Fruit fly (Drosophila melanogaster) whole organism, adult: Measurements from ENCODE around the gene Hr4.

Experiments
- CG11617 ChIP-seq: fragments of 200-800 bp; sonication (Bioruptor generic); optimal IDR thresholded peaks from 2 replicates; lab custom pipeline; 2017; ENCODE audit warnings: mild to moderate bottlenecking, missing biosample characterization, missing genetic modification reagents, missing genetic modification characterization
- CG12768 ChIP-seq: fragments of 200-800 bp; sonication (Bioruptor generic); optimal IDR thresholded peaks from 2 replicates; lab custom pipeline; 2017; ENCODE audit warnings: missing biosample characterization, missing genetic modification characterization, mild to moderate bottlenecking, moderate library complexity, missing genetic modification reagents
- CG14711 ChIP-seq: fragments of 200-800 bp; sonication (Bioruptor generic); optimal IDR thresholded peaks from 2 replicates; lab custom pipeline; 2018; ENCODE audit warnings: missing biosample characterization, mild to moderate bottlenecking, missing genetic modification characterization, moderate library complexity
- CG1620 ChIP-seq: fragments of 200-800 bp; sonication (Bioruptor generic); optimal IDR thresholded peaks from 2 replicates; lab custom pipeline; 2016; ENCODE audit warnings: missing biosample characterization, missing genetic modification characterization
- CG33017 ChIP-seq: fragments of 200-800 bp; sonication (Bioruptor generic); optimal IDR thresholded peaks from 2 replicates; lab custom pipeline; 2018; ENCODE audit warnings: missing biosample characterization, mild to moderate bottlenecking, missing genetic modification characterization, moderate library complexity
- CG5204 ChIP-seq: fragments of 200-800 bp; sonication (Bioruptor generic); optimal IDR thresholded peaks from 2 replicates; lab custom pipeline; 2016; ENCODE audit warnings: missing biosample characterization, missing genetic modification characterization
- CG7045 ChIP-seq: fragments of 200-800 bp; sonication (Bioruptor generic); optimal IDR thresholded peaks from 2 replicates; lab custom pipeline; 2017; ENCODE audit warnings: missing biosample characterization, mild to moderate bottlenecking, missing genetic modification characterization
- CG7101 ChIP-seq: fragments of 200-800 bp; sonication (Bioruptor generic); optimal IDR thresholded peaks from 2 replicates; lab custom pipeline; 2018; ENCODE audit warnings: missing biosample characterization, mild to moderate bottlenecking, missing genetic modification characterization, moderate library complexity
- Clk ChIP-seq: fragments of 200-800 bp; sonication (Bioruptor generic); optimal IDR thresholded peaks from 2 replicates; lab custom pipeline; 2017; ENCODE audit warnings: missing biosample characterization, missing genetic modification characterization
- Crg-1 ChIP-seq: fragments of 200-800 bp; sonication (Bioruptor generic); optimal IDR thresholded peaks from 2 replicates; lab custom pipeline; 2016; ENCODE audit warnings: missing biosample characterization, missing genetic modification characterization
- Hr96 ChIP-seq: fragments of 200-800 bp; sonication (Bioruptor generic); optimal IDR thresholded peaks from 2 replicates; lab custom pipeline; 2016; ENCODE audit warnings: missing biosample characterization, missing genetic modification characterization
- Mnt ChIP-seq: fragments of 200-800 bp; sonication (Bioruptor generic); optimal IDR thresholded peaks from 2 replicates; lab custom pipeline; 2016; ENCODE audit warnings: missing biosample characterization, mild to moderate bottlenecking, missing genetic modification characterization
- bab1 ChIP-seq: fragments of 200-800 bp; sonication (Bioruptor generic); optimal IDR thresholded peaks from 3 replicates; lab custom pipeline; 2019; ENCODE audit warnings: missing biosample characterization, mild to moderate bottlenecking, missing genetic modification characterization, moderate library complexity
- cic ChIP-seq: fragments of 200-800 bp; sonication (Bioruptor generic); optimal IDR thresholded peaks from 2 replicates; lab custom pipeline; 2017; ENCODE audit warnings: missing biosample characterization, mild to moderate bottlenecking, missing genetic modification characterization, moderate library complexity
- cnc ChIP-seq, 2 experiments: fragments of >200 bp; optimal IDR thresholded peaks; 2 replicates each; lab custom pipeline; 2017
- kay ChIP-seq: fragments of 200-800 bp; sonication (Bioruptor generic); peaks from one replicate; lab custom pipeline; 2016; ENCODE audit warnings: missing biosample characterization, missing genetic modification characterization, borderline replicate concordance
- ovo ChIP-seq: fragments of 200-800 bp; sonication (Bioruptor generic); optimal IDR thresholded peaks from 2 replicates; lab custom pipeline; 2016; ENCODE audit warnings: missing biosample characterization, missing genetic modification characterization
- pad ChIP-seq: fragments of 200-800 bp; sonication (Bioruptor generic); optimal IDR thresholded peaks from 3 replicates; lab custom pipeline; 2017; ENCODE audit warnings: missing biosample characterization, missing genetic modification characterization, mild to moderate bottlenecking, moderate library complexity, missing genetic modification reagents
- tj ChIP-seq: fragments of 200-800 bp; sonication (Bioruptor generic); optimal IDR thresholded peaks from 3 replicates; lab custom pipeline; 2017; ENCODE audit warnings: missing biosample characterization, mild to moderate bottlenecking, missing genetic modification characterization, moderate library complexity
- toe ChIP-seq: fragments of 200-800 bp; sonication (Bioruptor generic); optimal IDR thresholded peaks from 2 replicates; lab custom pipeline; 2016; ENCODE audit warnings: missing biosample characterization, missing genetic modification characterization

The Hr4 gene

DNA sequence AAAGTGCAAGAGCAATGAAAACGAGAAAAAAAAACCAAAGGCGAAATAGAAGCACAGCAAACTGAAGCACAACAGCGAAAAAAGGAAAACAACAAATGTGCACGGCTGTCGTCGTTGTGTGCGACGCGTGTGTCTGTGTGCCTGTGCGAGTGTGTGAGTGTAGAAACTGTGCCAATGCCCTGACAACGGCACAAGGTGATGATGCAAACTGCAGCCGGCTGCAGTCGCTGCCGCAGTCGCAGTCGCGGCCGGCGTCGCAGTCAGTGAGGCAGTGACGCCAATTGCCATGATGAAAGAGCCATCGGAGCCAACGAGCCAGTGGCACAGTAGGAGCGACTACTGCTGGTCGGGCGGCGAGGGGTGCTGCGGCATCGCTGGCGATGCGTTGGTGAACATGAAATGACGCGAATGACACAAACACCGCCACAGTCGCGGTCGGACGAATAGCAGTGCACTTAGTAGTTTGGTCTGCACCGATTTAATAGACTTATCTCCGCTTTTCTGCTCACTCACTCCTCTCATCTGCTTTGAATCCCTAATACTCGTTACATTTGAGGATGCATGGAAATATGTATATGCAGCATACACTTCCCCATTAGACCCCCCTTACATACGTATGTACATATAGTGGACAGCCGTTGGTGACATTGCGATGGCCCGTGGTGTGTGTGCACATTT lies 27.0 kb downstream of the Hr4 start:
- TF ChIP-seq toe (GFP tag; lab: Kevin White, UChicago) = no peak
- no peak for TF ChIP-seq Crg-1 (GFP tag; lab: Kevin White, UChicago)
- peak; percentile 15 for TF ChIP-seq bab1
- TF ChIP-seq ovo (GFP tag; lab: Kevin White, UChicago) = no peak
- TF ChIP-seq CG7045 (GFP tag; lab: Kevin White, UChicago) = no peak
- no peak for TF ChIP-seq CG11617
- TF ChIP-seq pad = peak; percentile 2
- no peak for TF ChIP-seq Hr96
- TF ChIP-seq CG7101 (tag; lab: Kevin White, UChicago) = no peak
- peak; percentile 12 for TF ChIP-seq CG5204 (GFP tag; lab: Kevin White, UChicago)
- no peak for TF ChIP-seq cnc (optimal IDR thresholded peaks at IDR 0.05; lab: Kevin White, UChicago)
- no peak for TF ChIP-seq kay (GFP tag; lab: Kevin White, UChicago)
- TF ChIP-seq CG33017 (tag; lab: Kevin White, UChicago) = no peak
- no peak for TF ChIP-seq cic (GFP tag; lab: Kevin White, UChicago)
- TF ChIP-seq Clk (GFP tag; lab: Kevin White, UChicago) = no peak
- TF ChIP-seq CG1620 = no peak
- TF ChIP-seq Mnt (GFP tag; lab: Kevin White, UChicago) = no peak
- TF ChIP-seq CG14711 (tag; lab: Kevin White, UChicago) = no peak
- peak; percentile 33 for TF ChIP-seq tj (GFP tag; lab: Kevin White, UChicago)
- no peak for TF ChIP-seq CG12768 (GFP tag; lab: Kevin White, UChicago)

DNA sequence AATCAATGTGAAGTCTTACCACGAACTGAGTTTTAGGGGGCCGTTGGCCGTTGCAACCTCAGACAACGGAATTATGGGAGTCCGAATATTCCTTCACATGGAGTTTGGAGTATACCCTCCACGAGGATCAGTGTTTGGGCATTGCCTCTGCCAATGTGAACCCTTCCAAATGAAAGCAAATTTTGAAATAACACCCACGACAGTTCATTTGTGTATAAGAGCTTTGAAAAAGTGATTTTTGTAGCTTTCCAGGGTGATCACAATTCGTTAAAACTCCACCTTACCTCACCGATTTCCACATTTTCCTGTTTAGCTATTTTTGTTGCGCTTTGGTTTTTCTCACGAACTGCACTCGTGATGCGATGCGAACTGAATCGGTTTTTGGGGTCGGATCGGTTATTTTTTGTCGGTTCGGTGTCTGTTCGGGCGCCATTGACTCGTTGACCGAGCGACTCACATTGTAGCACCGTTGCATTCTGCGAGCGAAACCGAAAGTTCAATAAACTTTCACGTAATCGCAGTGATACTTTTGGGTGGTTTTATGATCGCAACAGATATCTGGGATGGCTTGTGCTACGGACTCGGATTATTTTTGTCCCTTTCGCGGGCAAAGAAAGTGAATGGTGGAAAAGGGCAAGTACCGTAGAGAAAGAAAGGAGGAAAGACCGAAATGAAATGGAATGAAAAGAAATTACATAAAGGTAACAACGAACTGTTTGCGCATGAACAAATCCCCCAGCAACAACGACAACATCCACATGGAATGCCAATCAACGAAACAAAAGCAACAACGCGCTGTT lies 28.2 kb downstream of the Hr4 start:
- no peak for TF ChIP-seq CG5204 (GFP tag; lab: Kevin White, UChicago)
- TF ChIP-seq bab1 = no peak
- TF ChIP-seq CG7101 (tag; lab: Kevin White, UChicago) = no peak
- no peak for TF ChIP-seq CG14711 (tag; lab: Kevin White, UChicago)
- TF ChIP-seq Clk (GFP tag; lab: Kevin White, UChicago) = no peak
- TF ChIP-seq CG11617 = no peak
- TF ChIP-seq kay (GFP tag; lab: Kevin White, UChicago) = no peak
- TF ChIP-seq CG33017 (tag; lab: Kevin White, UChicago) = no peak
- TF ChIP-seq Crg-1 (GFP tag; lab: Kevin White, UChicago) = no peak
- TF ChIP-seq cic (GFP tag; lab: Kevin White, UChicago) = no peak
- no peak for TF ChIP-seq pad
- no peak for TF ChIP-seq tj (GFP tag; lab: Kevin White, UChicago)

DNA sequence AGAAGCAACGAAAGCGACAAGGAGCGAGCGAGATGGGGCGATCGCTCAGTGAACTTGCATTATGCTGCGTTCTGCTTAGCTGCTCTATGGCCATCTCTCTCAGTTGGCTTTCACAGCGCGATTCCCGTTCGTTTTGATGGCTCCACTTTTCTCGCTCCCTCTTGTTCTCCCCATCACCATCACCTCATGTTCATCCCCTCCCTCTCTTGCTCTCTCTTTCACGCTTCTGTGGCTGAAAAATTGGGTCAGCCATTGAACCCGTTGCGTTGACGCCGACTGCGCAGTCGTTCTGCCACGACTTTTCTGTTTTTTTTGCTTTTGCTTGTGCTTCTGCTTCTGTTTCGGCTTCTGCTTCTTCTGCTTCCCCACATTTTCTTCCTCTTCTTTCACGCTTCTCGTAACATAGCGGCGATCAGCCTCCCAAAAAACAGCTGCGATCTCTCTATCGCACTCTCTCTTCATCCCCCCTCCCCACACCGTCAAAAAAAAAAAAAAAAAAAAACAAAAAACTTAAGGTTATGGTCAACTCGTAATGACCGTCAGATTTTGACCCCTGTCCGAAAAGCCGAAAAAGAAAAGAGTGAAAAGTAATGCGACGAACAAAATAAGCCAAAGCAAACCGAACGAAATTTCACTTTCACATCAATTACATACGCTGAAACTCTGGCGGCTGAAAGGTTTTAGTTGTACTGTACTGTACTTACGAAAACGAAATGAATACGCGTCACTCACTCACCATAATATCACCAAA lies 29.0 kb downstream of the Hr4 start:
- peak; percentile 50 for TF ChIP-seq tj (GFP tag; lab: Kevin White, UChicago)
- no peak for TF ChIP-seq CG12768 (GFP tag; lab: Kevin White, UChicago)

DNA sequence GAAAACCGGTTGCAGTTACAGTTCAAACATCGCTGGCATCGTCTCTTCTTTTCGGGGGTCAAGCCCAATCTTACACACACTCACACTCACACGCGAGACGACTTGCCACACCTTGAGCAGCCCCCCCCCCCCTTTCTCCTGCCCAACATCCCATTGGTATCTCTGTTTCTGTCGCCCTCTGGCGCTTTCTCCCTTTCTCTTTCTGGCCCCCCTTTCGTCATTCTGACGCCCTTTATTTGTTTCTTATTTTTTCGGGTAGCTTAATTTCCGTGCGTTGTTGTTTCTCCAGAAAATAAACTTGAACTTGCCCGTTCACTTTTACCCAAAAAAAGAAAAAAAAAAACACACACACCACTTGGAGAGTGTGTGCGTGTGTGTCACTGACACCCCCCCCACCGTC lies 30.4 kb downstream of the Hr4 start:
- no peak for TF ChIP-seq cic (GFP tag; lab: Kevin White, UChicago)
- no peak for TF ChIP-seq CG5204 (GFP tag; lab: Kevin White, UChicago)
- TF ChIP-seq Hr96 = no peak
- TF ChIP-seq CG12768 (GFP tag; lab: Kevin White, UChicago) = no peak

DNA sequence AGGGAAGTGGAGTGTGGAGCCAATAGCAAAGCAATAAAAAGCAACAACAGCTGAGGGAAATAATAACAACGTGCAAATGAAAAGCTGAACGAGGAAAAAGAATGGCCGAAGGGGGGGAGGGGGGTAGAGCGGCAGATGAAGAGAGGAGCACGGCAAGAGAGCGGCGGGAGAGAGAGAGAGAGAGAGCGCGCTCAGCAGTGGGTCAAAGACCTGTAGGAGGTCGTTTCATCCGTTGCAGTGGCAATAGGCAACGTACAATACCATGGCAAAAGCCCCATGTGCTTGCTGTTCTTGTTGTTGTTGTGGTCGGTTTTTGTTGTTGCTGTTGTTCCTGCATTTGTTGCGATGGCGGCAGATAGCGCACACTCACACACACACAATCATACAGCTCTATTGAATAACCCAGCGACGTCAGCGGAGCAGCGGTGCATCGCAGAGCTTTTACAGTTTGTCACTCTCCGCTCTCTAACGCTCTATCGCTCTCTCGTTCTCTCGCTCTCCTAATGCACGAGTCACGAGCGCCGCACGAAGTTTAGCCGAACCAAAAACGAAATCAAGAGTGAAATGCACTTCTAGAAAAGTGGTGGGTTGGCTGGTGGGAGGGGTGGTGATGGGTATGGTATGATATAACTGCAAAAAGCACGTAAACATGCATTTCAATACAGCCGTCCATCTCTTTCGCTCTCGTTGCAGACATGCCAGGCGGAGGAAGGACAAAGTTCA lies 34.3 kb downstream of the Hr4 start:
- no peak for TF ChIP-seq Clk (GFP tag; lab: Kevin White, UChicago)
- peak; percentile 95 for TF ChIP-seq Mnt (GFP tag; lab: Kevin White, UChicago)
- TF ChIP-seq cic (GFP tag; lab: Kevin White, UChicago) = peak; percentile 49
- TF ChIP-seq toe (GFP tag; lab: Kevin White, UChicago) = no peak
- no peak for TF ChIP-seq CG7045 (GFP tag; lab: Kevin White, UChicago)
- TF ChIP-seq CG7101 (tag; lab: Kevin White, UChicago) = peak; percentile 47
- no peak for TF ChIP-seq CG33017 (tag; lab: Kevin White, UChicago)
- TF ChIP-seq tj (GFP tag; lab: Kevin White, UChicago) = peak; percentile 39
- peak; percentile 27 for TF ChIP-seq CG12768 (GFP tag; lab: Kevin White, UChicago)
- TF ChIP-seq ovo (GFP tag; lab: Kevin White, UChicago) = no peak
- TF ChIP-seq Hr96 = peak; percentile 48
- peak; percentile 9 for TF ChIP-seq pad
- no peak for TF ChIP-seq cnc (optimal IDR thresholded peaks at IDR 0.05; lab: Kevin White, UChicago)
- TF ChIP-seq kay (GFP tag; lab: Kevin White, UChicago) = no peak
- TF ChIP-seq bab1 = peak; percentile 9
- TF ChIP-seq CG11617 = no peak
- no peak for TF ChIP-seq Crg-1 (GFP tag; lab: Kevin White, UChicago)
- no peak for TF ChIP-seq CG1620
- TF ChIP-seq CG5204 (GFP tag; lab: Kevin White, UChicago) = no peak
- peak; percentile 36 for TF ChIP-seq CG14711 (tag; lab: Kevin White, UChicago)
